Fruit fly (Drosophila melanogaster): ENCODE results near the gene CG15395.

DNA sequence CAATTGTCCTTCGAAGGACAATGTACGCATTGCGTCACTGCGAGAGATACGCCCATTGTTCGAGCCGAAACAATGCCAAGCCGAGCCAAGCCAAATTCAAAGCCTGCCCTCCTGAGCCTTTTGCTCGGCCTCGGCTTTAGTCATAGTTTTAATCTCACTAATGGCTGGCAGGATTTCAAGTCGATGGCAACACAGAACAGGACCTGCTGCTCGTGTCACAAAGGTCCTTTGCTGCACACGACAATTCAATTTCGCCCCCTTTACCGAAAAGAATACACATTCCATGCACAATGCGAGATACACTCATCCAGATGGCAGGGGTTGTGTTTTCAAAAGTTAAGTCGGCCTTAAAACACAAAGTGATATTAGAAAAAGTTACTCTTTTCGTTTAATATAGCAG, 18.2 kb upstream of the CG15395 start, which contains the start of gene CG15394:
- TF ChIP-seq psq (optimal IDR thresholded peaks at IDR 0.05) (no peak), insv (optimal IDR thresholded peaks at IDR 0.05) (no peak), Myc (optimal IDR thresholded peaks at IDR 0.05) (no peak), ttk (optimal IDR thresholded peaks at IDR 0.05) (no peak)

Data from Kc167 (cell line).